Worm (Caenorhabditis elegans): ENCODE measurements around the gene spot-1.

ce11 chrIII:7230841-7231240 lies 46.2 kb downstream of the spot-1 start, which contains the start of gene R151.10:
- TF ChIP-seq him-1 (tag; optimal IDR thresholded peaks at IDR 0.05) (no peak), W03F9.2 (tag; optimal IDR thresholded peaks at IDR 0.05) (no peak)

Data from whole organism, L4/young adult.